Worm (Caenorhabditis elegans) whole organism, young adult: ENCODE data around the gene pha-4.
A peak's percentile ranks its signal among the peaks of the same experiment; 100 is the strongest.

ENCODE experiments used
- B0035.1 ChIP-seq: sonication (generic microtip); optimal IDR thresholded peaks from 2 replicates; lab custom pipeline; 2016; ENCODE audit warnings: missing genetic modification characterization, mild to moderate bottlenecking, missing compliant biosample characterization, missing genotype, missing genetic modification reagents
- F39B2.1 ChIP-seq: fragments of 200-800 bp; sonication (Bioruptor generic); IDR thresholded peaks from 2 replicates; pipeline ENCODE4 v1.3.6; 2022; ENCODE audit warnings: missing genetic modification reagents, missing genetic modification characterization, missing compliant biosample characterization
- F52B5.7 ChIP-seq: sonication (generic microtip); optimal IDR thresholded peaks from 2 replicates; lab custom pipeline; 2016; ENCODE audit warnings: mild to moderate bottlenecking, missing genetic modification characterization, missing compliant biosample characterization
- F55B11.4 ChIP-seq: sonication (generic microtip); optimal IDR thresholded peaks from 2 replicates; lab custom pipeline; 2016; ENCODE audit warnings: missing compliant biosample characterization, missing genetic modification characterization, borderline replicate concordance; ENCODE audit not compliant: insufficient read depth
- K12H6.12 ChIP-seq: fragments of 200-800 bp; sonication (Bioruptor generic); optimal IDR thresholded peaks from 2 replicates; lab custom pipeline; 2018; ENCODE audit warnings: mild to moderate bottlenecking, missing genetic modification characterization, missing compliant biosample characterization
- T07F8.4 ChIP-seq: sonication (generic microtip); optimal IDR thresholded peaks from 2 replicates; lab custom pipeline; 2016; ENCODE audit warnings: mild to moderate bottlenecking, missing genetic modification characterization, moderate library complexity, missing compliant biosample characterization
- Y53G8AR.9 ChIP-seq: fragments of 200-800 bp; sonication (Bioruptor generic); conservative IDR thresholded peaks from 2 replicates; pipeline ENCODE4 v1.3.6; 2022; ENCODE audit warnings: missing genetic modification reagents, missing genetic modification characterization, missing compliant biosample characterization
- Y79H2A.3 ChIP-seq: fragments of 200-800 bp; sonication (Bioruptor generic); conservative IDR thresholded peaks from 2 replicates; pipeline ENCODE4 v1.3.6; 2022; ENCODE audit warnings: missing genetic modification reagents, missing genetic modification characterization, missing compliant biosample characterization
- ZK185.1 ChIP-seq: sonication (generic microtip); optimal IDR thresholded peaks from 2 replicates; lab custom pipeline; 2016; ENCODE audit warnings: mild to moderate bottlenecking, missing genetic modification characterization, missing compliant biosample characterization; ENCODE audit not compliant: poor library complexity, severe bottlenecking
- aptf-2 ChIP-seq: fragments of 200-800 bp; sonication (Bioruptor generic); conservative IDR thresholded peaks from 2 replicates; pipeline ENCODE4 v1.3.6; 2022; ENCODE audit warnings: missing genetic modification reagents, missing genetic modification characterization, missing compliant biosample characterization
- aptf-3 ChIP-seq: fragments of 200-800 bp; sonication (Bioruptor generic); IDR thresholded peaks from 2 replicates; pipeline ENCODE4 v1.3.6; 2022; ENCODE audit warnings: missing genetic modification characterization, missing compliant biosample characterization
- athp-1 ChIP-seq: sonication (generic microtip); optimal IDR thresholded peaks from 2 replicates; lab custom pipeline; 2017; ENCODE audit warnings: mild to moderate bottlenecking, missing genetic modification characterization, missing compliant biosample characterization
- ccch-3 ChIP-seq: fragments of 200-800 bp; sonication (Bioruptor generic); optimal IDR thresholded peaks from 2 replicates; lab custom pipeline; 2018; ENCODE audit warnings: mild to moderate bottlenecking, missing genetic modification characterization, missing compliant biosample characterization
- cebp-1 ChIP-seq, 2 experiments: fragments of 200-800 bp in 1 of 2; sonication (Bioruptor generic) in 1 of 2; sonication (generic microtip) in 1 of 2; IDR thresholded peaks in 1 of 2; optimal IDR thresholded peaks in 1 of 2; 2 replicates each; pipeline versions ENCODE4 v1.3.6 to Lab custom; 2017 to 2022; ENCODE audit warnings: missing compliant biosample characterization in 2 of 2, missing genetic modification characterization in 2 of 2, mild to moderate bottlenecking in 1 of 2, missing genetic modification reagents in 1 of 2, moderate library complexity in 1 of 2
- cebp-2 ChIP-seq: fragments of 200-800 bp; sonication (Bioruptor generic); IDR thresholded peaks from 2 replicates; pipeline ENCODE4 v1.3.6; 2022; ENCODE audit warnings: missing genetic modification characterization, missing compliant biosample characterization
- ceh-27 ChIP-seq: fragments of 200-800 bp; sonication (Bioruptor generic); optimal IDR thresholded peaks from 2 replicates; lab custom pipeline; 2018; ENCODE audit warnings: mild to moderate bottlenecking, missing genetic modification characterization, moderate library complexity, missing compliant biosample characterization
- ceh-91 ChIP-seq: fragments of 200-800 bp; sonication (Bioruptor generic); IDR thresholded peaks from 2 replicates; pipeline ENCODE4 v1.3.6; 2022; ENCODE audit warnings: missing genetic modification reagents, missing genetic modification characterization, missing compliant biosample characterization
- dox-1 ChIP-seq: fragments of 200-800 bp; sonication (Bioruptor generic); IDR thresholded peaks from 2 replicates; pipeline ENCODE4 v1.3.6; 2022; ENCODE audit warnings: missing genetic modification reagents, missing genetic modification characterization, missing compliant biosample characterization
- dpl-1 ChIP-seq: fragments of 150-350 bp; optimal IDR thresholded peaks from 2 replicates; lab custom pipeline; 2014; ENCODE audit warnings: missing biosample characterization, missing genetic modification reagents, missing genetic modification characterization
- egrh-3 ChIP-seq: fragments of 200-800 bp; sonication (Bioruptor generic); IDR thresholded peaks from 2 replicates; pipeline ENCODE4 v1.3.6; 2022; ENCODE audit warnings: missing genetic modification reagents, missing genetic modification characterization, missing compliant biosample characterization
- ets-4 ChIP-seq: fragments of 200-800 bp; sonication (Bioruptor generic); optimal IDR thresholded peaks from 2 replicates; lab custom pipeline; 2018; ENCODE audit warnings: mild to moderate bottlenecking, missing genetic modification characterization, missing compliant biosample characterization
- gei-17 ChIP-seq: fragments of 200-800 bp; sonication (Bioruptor generic); optimal IDR thresholded peaks from 2 replicates; lab custom pipeline; 2018; ENCODE audit warnings: mild to moderate bottlenecking, missing genetic modification characterization, missing compliant biosample characterization
- hmg-1.2 ChIP-seq: fragments of 200-800 bp; sonication (Bioruptor generic); IDR thresholded peaks from 2 replicates; pipeline ENCODE4 v1.3.6; 2022; ENCODE audit warnings: missing genetic modification reagents, missing genetic modification characterization, missing compliant biosample characterization
- hsf-1 ChIP-seq: fragments of 200-800 bp; sonication (Bioruptor generic); IDR thresholded peaks from 2 replicates; pipeline ENCODE4 v1.3.6; 2022; ENCODE audit warnings: missing genetic modification reagents, missing genetic modification characterization, missing compliant biosample characterization
- lag-1 ChIP-seq: fragments of 200-800 bp; sonication (Bioruptor generic); IDR thresholded peaks from 2 replicates; pipeline ENCODE4 v1.3.6; 2022; ENCODE audit warnings: missing genetic modification reagents, missing genetic modification characterization, missing compliant biosample characterization
- let-607 ChIP-seq, 2 experiments: fragments of 200-800 bp in 1 of 2; sonication (Bioruptor generic) in 1 of 2; sonication (generic microtip) in 1 of 2; optimal IDR thresholded peaks; 2 replicates each; lab custom pipeline; 2016 to 2018; ENCODE audit warnings: mild to moderate bottlenecking in 2 of 2, missing compliant biosample characterization in 2 of 2, missing genetic modification characterization in 2 of 2, moderate library complexity in 2 of 2, missing genotype in 1 of 2
- lir-1 ChIP-seq: fragments of 200-800 bp; sonication (Bioruptor generic); conservative IDR thresholded peaks from 2 replicates; pipeline ENCODE4 v1.3.6; 2022; ENCODE audit warnings: missing genetic modification reagents, missing genetic modification characterization, missing compliant biosample characterization
- madf-6 ChIP-seq: fragments of 200-800 bp; sonication (Bioruptor generic); IDR thresholded peaks from 2 replicates; pipeline ENCODE4 v1.3.6; 2022; ENCODE audit warnings: missing genetic modification reagents, missing genetic modification characterization, missing compliant biosample characterization
- mcd-1 ChIP-seq: fragments of 200-800 bp; sonication (Bioruptor generic); IDR thresholded peaks from 2 replicates; pipeline ENCODE4 v1.3.6; 2022; ENCODE audit warnings: missing genetic modification reagents, missing genetic modification characterization, missing compliant biosample characterization
- nhr-179 ChIP-seq: sonication (generic microtip); optimal IDR thresholded peaks from 2 replicates; lab custom pipeline; 2016; ENCODE audit warnings: mild to moderate bottlenecking, missing genetic modification characterization, missing compliant biosample characterization
- nhr-80 ChIP-seq: sonication (generic microtip); optimal IDR thresholded peaks from 2 replicates; lab custom pipeline; 2016; ENCODE audit warnings: missing genetic modification characterization, missing compliant biosample characterization
- nhr-90 ChIP-seq: sonication (generic microtip); optimal IDR thresholded peaks from 2 replicates; lab custom pipeline; 2016; ENCODE audit warnings: missing genotype, mild to moderate bottlenecking, missing genetic modification characterization, missing compliant biosample characterization
- pha-4 ChIP-seq: fragments of 150-350 bp; sonication (generic microtip); optimal IDR thresholded peaks from 2 replicates; lab custom pipeline; 2014; ENCODE audit warnings: missing biosample characterization, missing genetic modification reagents, missing genetic modification characterization
- rcor-1 ChIP-seq: fragments of 200-800 bp; sonication (Bioruptor generic); IDR thresholded peaks from 2 replicates; pipeline ENCODE4 v1.3.6; 2022; ENCODE audit warnings: missing genetic modification reagents, missing genetic modification characterization, missing compliant biosample characterization
- repo-1 ChIP-seq: sonication (generic microtip); optimal IDR thresholded peaks from 2 replicates; lab custom pipeline; 2017; ENCODE audit warnings: mild to moderate bottlenecking, missing genetic modification characterization, missing compliant biosample characterization
- tbx-9 ChIP-seq: sonication (generic microtip); optimal IDR thresholded peaks from 2 replicates; lab custom pipeline; 2016; ENCODE audit warnings: borderline replicate concordance, missing genetic modification characterization, inconsistent platforms, missing compliant biosample characterization
- unc-62 ChIP-seq: fragments of 150-350 bp; optimal IDR thresholded peaks from 2 replicates; lab custom pipeline; 2014; ENCODE audit warnings: missing biosample characterization, missing genetic modification reagents, missing genetic modification characterization
- ztf-18 ChIP-seq: sonication (generic microtip); optimal IDR thresholded peaks from 2 replicates; lab custom pipeline; 2016; ENCODE audit warnings: missing genotype, mild to moderate bottlenecking, missing genetic modification characterization, missing compliant biosample characterization
- ztf-3 ChIP-seq: fragments of 200-800 bp; sonication (Bioruptor generic); optimal IDR thresholded peaks from 2 replicates; lab custom pipeline; 2018; ENCODE audit warnings: mild to moderate bottlenecking, missing genetic modification characterization, missing compliant biosample characterization
- ztf-6 ChIP-seq: fragments of 200-800 bp; sonication (Bioruptor generic); IDR thresholded peaks from 2 replicates; pipeline ENCODE4 v1.3.6; 2022; ENCODE audit warnings: missing genetic modification reagents, missing genetic modification characterization, missing compliant biosample characterization

Gene pha-4

DNA sequence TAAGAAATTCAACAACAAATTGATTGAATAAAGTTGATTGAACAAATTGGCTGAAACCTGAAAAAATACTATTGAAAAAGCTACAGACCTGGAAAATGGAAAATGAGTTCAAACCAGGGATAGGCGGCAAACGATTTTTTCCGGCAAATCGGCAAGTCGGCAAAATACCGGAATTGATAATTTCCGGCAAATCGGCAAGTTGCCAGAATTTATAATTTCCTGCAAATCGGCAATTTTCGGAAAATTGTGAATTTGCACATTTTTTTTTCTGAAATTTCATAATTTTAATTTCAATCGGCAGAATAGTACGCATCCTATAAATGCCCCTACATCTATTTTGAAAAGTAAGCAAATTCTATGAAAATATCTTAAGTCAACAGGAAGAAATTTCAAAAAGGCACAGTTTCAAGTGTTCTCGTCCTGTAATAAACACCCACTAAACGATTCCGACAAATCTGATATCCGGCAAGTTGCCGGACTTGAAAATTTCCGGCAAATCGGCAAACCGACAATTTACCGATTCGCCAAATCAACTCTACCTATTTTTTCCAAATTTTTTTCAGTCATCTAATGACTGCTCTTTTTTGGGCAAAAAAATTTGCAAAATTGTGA lies 35.9 kb upstream of the pha-4 start (continued):
- peak; percentile 20 for TF ChIP-seq F52B5.7 (tag; lab: Kevin White, UChicago)
- TF ChIP-seq repo-1 (tag; lab: Kevin White, UChicago), result peak; percentile 76
- TF ChIP-seq, all 124 proteins: peak for 12

DNA sequence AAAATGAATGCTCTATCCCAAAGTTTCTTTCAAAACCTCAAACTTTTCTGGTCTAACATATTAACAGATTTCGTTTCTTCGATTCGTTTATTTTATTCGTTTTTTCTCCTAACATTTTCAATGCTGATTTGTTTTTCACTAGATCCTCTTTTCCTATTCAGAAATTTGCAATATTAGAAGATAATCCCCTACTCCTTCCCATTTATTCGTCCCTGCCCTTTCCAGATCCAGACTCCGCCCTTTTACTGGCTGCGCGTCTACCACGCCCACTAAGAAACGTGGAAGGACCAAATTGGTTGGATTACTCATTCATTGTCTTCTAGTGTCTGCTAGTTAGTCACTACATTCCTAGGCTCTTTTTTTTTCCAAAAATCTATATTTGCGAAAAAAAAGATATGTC lies 30.9 kb upstream of the pha-4 start, which contains the start of gene Y44A6C.2:
Gene Y44A6C.2, plus strand, starts transcription at position 301 of the 400 bp plus-strand sequence.
- TF ChIP-seq let-607 (tag; optimal IDR thresholded peaks at IDR 0.05; lab: Kevin White, UChicago), result no peak
- TF ChIP-seq nhr-90 (tag; lab: Kevin White, UChicago), result no peak
- TF ChIP-seq athp-1 (tag; lab: Kevin White, UChicago), result no peak
- TF ChIP-seq lag-1 (GFP tag; lab: Robert Waterston, UW), result no peak
- TF ChIP-seq rcor-1 (GFP tag; lab: Robert Waterston, UW), result no peak
- TF ChIP-seq cebp-1 (GFP tag; IDR thresholded peaks at IDR 0.05; lab: Robert Waterston, UW), result no peak
- no peak for TF ChIP-seq cebp-1 (tag; optimal IDR thresholded peaks at IDR 0.05; lab: Kevin White, UChicago)
- no peak for TF ChIP-seq ceh-91 (GFP tag; lab: Robert Waterston, UW)
- TF ChIP-seq ZK185.1 (tag; lab: Kevin White, UChicago), result no peak
- TF ChIP-seq Y79H2A.3, result no peak
- no peak for TF ChIP-seq unc-62 (GFP tag; lab: Kevin White, UChicago)
- no peak for TF ChIP-seq hsf-1 (GFP tag; lab: Robert Waterston, UW)
- TF ChIP-seq nhr-179, result no peak

DNA sequence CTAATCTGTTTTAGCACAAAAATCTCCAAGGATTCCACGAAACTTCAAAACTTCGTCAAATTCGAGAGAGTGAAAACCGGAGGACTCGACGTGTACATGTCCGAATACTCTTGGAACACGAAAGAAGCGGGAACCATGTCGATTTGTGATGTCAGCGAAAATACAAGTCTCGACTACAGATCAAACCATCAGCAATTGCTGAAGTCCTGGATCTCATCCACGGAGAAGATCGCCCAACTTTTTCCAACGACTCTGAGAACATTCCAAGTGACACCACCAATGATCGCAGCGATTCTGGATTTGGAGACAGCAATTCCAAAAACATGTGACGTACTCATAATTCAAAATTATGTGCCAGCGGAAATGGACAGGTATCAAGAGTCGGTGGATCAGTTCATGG lies 30.4 kb upstream of the pha-4 start:
- no peak for TF ChIP-seq ztf-18
- no peak for TF ChIP-seq F55B11.4
- TF ChIP-seq pha-4, result no peak
- no peak for TF ChIP-seq B0035.1
- no peak for TF ChIP-seq aptf-2 (GFP tag; lab: Robert Waterston, UW)
- TF ChIP-seq ccch-3 (GFP tag; lab: Kevin White, UChicago), result no peak
- no peak for TF ChIP-seq dox-1 (GFP tag; lab: Robert Waterston, UW)
- no peak for TF ChIP-seq ets-4 (GFP tag; lab: Kevin White, UChicago)
- TF ChIP-seq aptf-3 (GFP tag; lab: Robert Waterston, UW), result no peak
- no peak for TF ChIP-seq lag-1 (GFP tag; lab: Robert Waterston, UW)
- no peak for TF ChIP-seq gei-17 (GFP tag; lab: Kevin White, UChicago)
- TF ChIP-seq ztf-3, result no peak
- no peak for TF ChIP-seq nhr-80 (tag; lab: Kevin White, UChicago)
- TF ChIP-seq, all 124 proteins: peak for 0

DNA sequence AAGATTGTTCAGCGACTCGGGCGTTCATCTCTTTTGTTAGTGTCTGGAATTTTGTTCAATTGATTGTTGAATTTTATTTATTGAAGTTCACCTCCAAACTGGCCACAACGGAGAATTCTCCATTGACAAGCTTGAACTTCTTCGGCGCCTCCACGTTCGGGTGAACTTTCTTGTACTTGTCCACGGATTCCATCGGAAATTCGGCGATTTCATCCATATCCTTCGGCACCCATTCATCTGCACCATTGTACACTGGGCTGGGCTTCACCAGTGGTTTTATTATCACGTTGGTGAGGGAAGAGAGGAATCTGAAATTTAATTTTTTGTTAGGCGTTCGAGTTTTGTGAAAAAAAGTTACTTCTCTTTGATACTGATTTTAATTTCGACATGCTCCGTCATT lies 25.4 kb upstream of the pha-4 start:
- TF ChIP-seq pha-4 (no peak), tbx-9 (tag; lab: Kevin White, UChicago) (no peak), T07F8.4 (tag; lab: Kevin White, UChicago) (no peak), hmg-1.2 (GFP tag; lab: Robert Waterston, UW) (no peak)

DNA sequence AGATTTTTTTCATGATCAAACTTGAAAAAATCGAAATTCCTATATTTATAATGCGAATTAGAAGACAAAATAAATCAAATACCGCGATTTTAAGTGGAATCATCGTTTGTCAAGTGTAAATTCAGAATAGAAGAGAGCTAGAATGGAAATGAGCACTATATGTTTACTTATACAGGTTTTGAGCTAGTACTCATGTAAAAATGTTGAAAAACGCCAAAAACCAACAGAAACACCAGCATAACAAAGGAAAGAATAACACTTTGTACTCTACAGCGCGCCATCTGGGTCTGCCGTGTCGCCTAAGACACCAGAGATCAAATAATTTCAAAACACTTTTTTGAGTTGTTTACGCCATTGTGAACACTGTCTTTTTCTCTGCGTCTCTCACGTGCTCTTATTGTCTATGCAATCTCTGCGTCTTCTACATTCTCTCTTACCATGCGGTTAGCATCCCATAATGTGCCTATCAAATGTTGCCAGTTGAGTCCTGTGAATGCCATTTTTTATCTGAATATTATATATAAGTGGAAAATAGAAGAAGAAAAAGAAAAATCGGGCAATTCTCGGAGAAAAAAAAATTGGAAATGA lies 24.0 kb upstream of the pha-4 start, which contains the start of gene ipla-3:
Gene ipla-3, minus strand, starts transcription at position 510 of the 588 bp plus-strand sequence.
- TF ChIP-seq madf-6 (GFP tag; lab: Robert Waterston, UW), result 0 out of 2 replicates have a peak, but pooled peaks have one; percentile 34
- 0 out of 2 replicates have a peak, but pooled peaks have one; percentile 19 for TF ChIP-seq lir-1 (GFP tag; lab: Robert Waterston, UW)
- TF ChIP-seq unc-62 (GFP tag; lab: Kevin White, UChicago), result peak; percentile 1
- TF ChIP-seq ztf-3, result peak; percentile 46
- no peak for TF ChIP-seq F39B2.1 (GFP tag; lab: Robert Waterston, UW)
- peak; percentile 77 for TF ChIP-seq ceh-27 (GFP tag; lab: Kevin White, UChicago)
- no peak for TF ChIP-seq egrh-3 (GFP tag; lab: Robert Waterston, UW)
- TF ChIP-seq ztf-6 (GFP tag; lab: Robert Waterston, UW), result no peak
- TF ChIP-seq nhr-80 (tag; lab: Kevin White, UChicago), result peak; percentile 92
- TF ChIP-seq mcd-1, result peak; percentile 49; the same call in 1 of the 2 replicates
- peak; percentile 57 for TF ChIP-seq pha-4
- TF ChIP-seq dpl-1 (GFP tag; lab: Kevin White, UChicago), result no peak
- TF ChIP-seq Y53G8AR.9 (GFP tag; lab: Robert Waterston, UW), result peak; percentile 52; the same call in 1 of the 2 replicates
- no peak for TF ChIP-seq cebp-2 (GFP tag; lab: Robert Waterston, UW)
- peak; percentile 72 for TF ChIP-seq K12H6.12 (tag; lab: Kevin White, UChicago)
